Fruit fly (Drosophila melanogaster) whole organism, wandering third instar larva: ENCODE measurements around the gene CG13950.

Experiments used
- Abd-B ChIP-seq: fragments of >200 bp; optimal IDR thresholded peaks from 2 replicates; lab custom pipeline; 2017; ENCODE audit warnings: missing biosample characterization, missing genetic modification characterization
- CG32264 ChIP-seq: fragments of 200-800 bp; sonication (Bioruptor generic); optimal IDR thresholded peaks from 2 replicates; lab custom pipeline; 2016; ENCODE audit warnings: missing biosample characterization, missing genetic modification characterization
- CG9705 ChIP-seq: fragments of 200-800 bp; sonication (Bioruptor generic); optimal IDR thresholded peaks from 2 replicates; lab custom pipeline; 2018; ENCODE audit warnings: missing biosample characterization, mild to moderate bottlenecking, missing genetic modification characterization
- CrebA ChIP-seq: fragments of 200-800 bp; sonication (Bioruptor generic); optimal IDR thresholded peaks from 2 replicates; lab custom pipeline; 2016; ENCODE audit warnings: missing biosample characterization, mild to moderate bottlenecking, missing genetic modification characterization, borderline replicate concordance
- Dfd ChIP-seq: fragments of >200 bp; optimal IDR thresholded peaks from 2 replicates; lab custom pipeline; 2017; ENCODE audit warnings: missing biosample characterization, missing genetic modification characterization
- Dif ChIP-seq: fragments of 200-275, 200-300 bp; sonication (Bioruptor generic); optimal IDR thresholded peaks from 2 replicates; lab custom pipeline; 2018; ENCODE audit warnings: missing biosample characterization, missing genetic modification characterization; ENCODE audit not compliant: partially characterized antibody
- GATAd ChIP-seq: sonication (Bioruptor generic); optimal IDR thresholded peaks from 2 replicates; lab custom pipeline; 2016; ENCODE audit warnings: missing biosample characterization, missing genetic modification characterization
- HLH106 ChIP-seq: fragments of 200-800 bp; optimal IDR thresholded peaks from 3 replicates; lab custom pipeline; 2019; ENCODE audit warnings: missing biosample characterization, mild to moderate bottlenecking, missing genetic modification characterization, moderate library complexity
- Hnf4 ChIP-seq: fragments of 200-800 bp; sonication (Bioruptor generic); optimal IDR thresholded peaks from 2 replicates; lab custom pipeline; 2016; ENCODE audit warnings: missing biosample characterization, mild to moderate bottlenecking, missing genetic modification characterization
- Hr78 ChIP-seq: fragments of >200 bp; optimal IDR thresholded peaks from 2 replicates; lab custom pipeline; 2017; ENCODE audit warnings: missing biosample characterization, missing genetic modification characterization
- Hr83 ChIP-seq: fragments of 200-300 bp; sonication (Bioruptor generic); optimal IDR thresholded peaks from 2 replicates; lab custom pipeline; 2016; ENCODE audit warnings: missing biosample characterization, mild to moderate bottlenecking, missing genetic modification characterization, moderate library complexity; ENCODE audit not compliant: poor library complexity, severe bottlenecking
- Jra ChIP-seq: sonication (Bioruptor generic); optimal IDR thresholded peaks from 2 replicates; lab custom pipeline; 2016; ENCODE audit warnings: missing biosample characterization, missing genetic modification characterization
- Mio ChIP-seq: sonication (Bioruptor generic); optimal IDR thresholded peaks from 2 replicates; lab custom pipeline; 2016; ENCODE audit warnings: missing biosample characterization, missing genetic modification characterization
- Myc ChIP-seq: fragments of >200 bp; optimal IDR thresholded peaks from 2 replicates; lab custom pipeline; 2017
- N ChIP-seq: fragments of >200 bp; optimal IDR thresholded peaks from 2 replicates; lab custom pipeline; 2018; ENCODE audit warnings: missing biosample characterization, missing external identifiers, missing genetic modification characterization
- OdsH ChIP-seq: fragments of 200-800 bp; sonication (Bioruptor generic); optimal IDR thresholded peaks from 2 replicates; lab custom pipeline; 2016; ENCODE audit warnings: missing biosample characterization, mild to moderate bottlenecking, missing genetic modification characterization
- Rel ChIP-seq, 2 experiments: fragments of 200-800 bp; sonication (Bioruptor generic) in 1 of 2; optimal IDR thresholded peaks; 2 replicates in 1 of 2; 3 replicates in 1 of 2; lab custom pipeline; 2016 to 2019; ENCODE audit warnings: mild to moderate bottlenecking in 2 of 2, missing biosample characterization in 2 of 2, missing genetic modification characterization in 2 of 2, moderate library complexity in 1 of 2
- Sp1 ChIP-seq: fragments of 200-800 bp; sonication (Bioruptor generic); optimal IDR thresholded peaks from 3 replicates; lab custom pipeline; 2019; ENCODE audit warnings: missing biosample characterization, mild to moderate bottlenecking, missing genetic modification characterization, moderate library complexity
- Vsx2 ChIP-seq: fragments of 200-300, 225-300 bp; sonication (Bioruptor generic); optimal IDR thresholded peaks from 2 replicates; lab custom pipeline; 2018; ENCODE audit warnings: missing biosample characterization, missing genetic modification characterization; ENCODE audit not compliant: partially characterized antibody
- br ChIP-seq: fragments of 200-800 bp; sonication (Bioruptor generic); optimal IDR thresholded peaks from 2 replicates; lab custom pipeline; 2016; ENCODE audit warnings: missing biosample characterization, missing genetic modification characterization
- brk ChIP-seq: fragments of 200-800 bp; sonication (Bioruptor generic); optimal IDR thresholded peaks from 2 replicates; lab custom pipeline; 2016; ENCODE audit warnings: missing biosample characterization, mild to moderate bottlenecking, missing genetic modification characterization
- dl ChIP-seq, 2 experiments: fragments of 175-275, 200-275 bp in 1 of 2; fragments of 200-275 bp in 1 of 2; sonication (Bioruptor generic); optimal IDR thresholded peaks; lab custom pipeline; 2018; ENCODE audit warnings: mild to moderate bottlenecking in 2 of 2, missing biosample characterization in 2 of 2, missing genetic modification characterization in 2 of 2, moderate library complexity in 2 of 2; ENCODE audit not compliant: partially characterized antibody in 2 of 2, insufficient read depth in 1 of 2
- dmrt93B ChIP-seq: fragments of 200-800 bp; sonication (Bioruptor generic); optimal IDR thresholded peaks from 2 replicates; lab custom pipeline; 2018; ENCODE audit warnings: missing biosample characterization, mild to moderate bottlenecking, missing genetic modification characterization
- dsf ChIP-seq: sonication (Bioruptor generic); optimal IDR thresholded peaks from 2 replicates; lab custom pipeline; 2016; ENCODE audit warnings: missing biosample characterization, missing genetic modification characterization, borderline replicate concordance
- ey ChIP-seq: fragments of 200-800 bp; sonication (Bioruptor generic); optimal IDR thresholded peaks from 2 replicates; lab custom pipeline; 2016; ENCODE audit warnings: missing biosample characterization, missing genetic modification characterization
- foxo ChIP-seq, 2 experiments: fragments of 200-800 bp; sonication (Bioruptor generic); optimal IDR thresholded peaks; 2 replicates in 1 of 2; 3 replicates in 1 of 2; lab custom pipeline; 2016 to 2017; ENCODE audit warnings: missing biosample characterization in 2 of 2, missing genetic modification characterization in 2 of 2
- fru ChIP-seq: fragments of 200-800 bp; sonication (Bioruptor generic); optimal IDR thresholded peaks from 3 replicates; lab custom pipeline; 2016; ENCODE audit warnings: missing biosample characterization, mild to moderate bottlenecking, missing genetic modification characterization
- h ChIP-seq: fragments of 200-800 bp; sonication (Bioruptor generic); optimal IDR thresholded peaks from 3 replicates; lab custom pipeline; 2016; ENCODE audit warnings: missing biosample characterization, mild to moderate bottlenecking, missing genetic modification characterization
- jim ChIP-seq: fragments of 175-275, 200-325 bp; sonication (Bioruptor generic); optimal IDR thresholded peaks from 2 replicates; lab custom pipeline; 2016; ENCODE audit warnings: missing biosample characterization, mild to moderate bottlenecking, missing genetic modification characterization
- lola ChIP-seq: fragments of >200 bp; optimal IDR thresholded peaks from 2 replicates; lab custom pipeline; 2017; ENCODE audit warnings: missing biosample characterization, missing genetic modification characterization
- pan ChIP-seq: fragments of >200 bp; optimal IDR thresholded peaks from 2 replicates; lab custom pipeline; 2017
- psq ChIP-seq: fragments of 200-800 bp; sonication (Bioruptor generic); optimal IDR thresholded peaks from 3 replicates; lab custom pipeline; 2017; ENCODE audit warnings: missing biosample characterization, mild to moderate bottlenecking, missing genetic modification characterization, moderate library complexity
- rgr ChIP-seq: fragments of 200-800 bp; sonication (Bioruptor generic); optimal IDR thresholded peaks from 3 replicates; lab custom pipeline; 2016; ENCODE audit warnings: missing biosample characterization, mild to moderate bottlenecking, missing genetic modification characterization
- sage ChIP-seq: fragments of 200-800 bp; sonication (Bioruptor generic); optimal IDR thresholded peaks from 2 replicates; lab custom pipeline; 2016; ENCODE audit warnings: missing biosample characterization, mild to moderate bottlenecking, missing genetic modification characterization
- sv ChIP-seq: fragments of 200-800 bp; sonication (Bioruptor generic); optimal IDR thresholded peaks from 3 replicates; lab custom pipeline; 2016; ENCODE audit warnings: missing biosample characterization, missing genetic modification characterization
- tai ChIP-seq: sonication (Bioruptor generic); optimal IDR thresholded peaks from 2 replicates; lab custom pipeline; 2016; ENCODE audit warnings: missing biosample characterization, missing genetic modification characterization
- usp ChIP-seq: fragments of >200 bp; optimal IDR thresholded peaks from 2 replicates; lab custom pipeline; 2017; ENCODE audit warnings: missing biosample characterization, missing genetic modification characterization
- woc ChIP-seq: sonication (Bioruptor generic); optimal IDR thresholded peaks from 2 replicates; lab custom pipeline; 2016; ENCODE audit warnings: missing biosample characterization, mild to moderate bottlenecking, missing genetic modification characterization

Gene CG13950

DNA sequence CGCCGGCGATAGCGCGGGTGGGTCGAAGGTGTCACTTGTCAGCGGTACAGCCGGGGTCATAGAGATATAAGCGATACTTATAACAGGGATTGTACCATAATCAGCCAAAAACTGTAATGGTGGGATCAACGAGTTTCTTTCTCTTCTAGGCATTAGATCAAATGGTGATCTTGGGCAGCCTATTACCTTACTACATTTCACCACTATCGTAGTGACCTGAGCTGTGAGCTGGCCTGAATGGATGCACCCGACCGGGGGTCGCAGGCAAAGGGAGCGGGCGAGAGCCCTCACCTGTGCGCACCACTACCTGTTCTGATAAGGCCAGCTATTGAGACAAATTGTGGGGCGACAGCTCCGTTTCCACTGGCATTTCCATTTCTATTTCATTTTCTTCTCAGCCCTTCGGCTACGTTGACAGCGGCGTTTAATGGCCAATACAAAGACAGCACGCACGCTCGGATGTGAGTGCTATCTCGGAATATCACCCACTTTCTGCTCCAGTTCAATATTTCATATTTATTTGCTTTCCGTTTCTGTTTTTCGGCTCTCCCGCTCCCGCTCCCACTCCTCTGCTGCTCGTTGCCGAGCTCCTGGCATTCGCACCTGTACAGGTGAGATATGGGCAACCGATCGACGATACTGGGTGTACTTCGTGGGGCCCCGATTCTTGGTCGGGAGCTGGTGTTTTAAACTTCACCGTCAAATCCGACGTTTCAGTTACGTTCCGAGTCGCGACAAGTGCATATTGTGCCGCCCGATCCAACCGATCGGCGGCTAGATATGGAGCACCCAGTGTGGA, 3.1 kb upstream of the CG13950 start:
- TF ChIP-seq fru (peak; percentile 43), ey (peak; percentile 48), lola (no peak), dsf (GFP tag; lab: Kevin White, UChicago) (no peak), N (GFP tag; lab: Kevin White, UChicago) (no peak), GATAd (GFP tag; lab: Kevin White, UChicago) (no peak), foxo (GFP tag; optimal IDR thresholded peaks at IDR 0.05; lab: Kevin White, UChicago) (peak in 1 of 2 experiments; percentile 52), dmrt93B (GFP tag; lab: Kevin White, UChicago) (no peak), Vsx2 (GFP tag; lab: Kevin White, UChicago) (no peak), Myc (lab: Kevin White, UChicago) (no peak), pan (lab: Kevin White, UChicago) (no peak), Hr78 (GFP tag; lab: Kevin White, UChicago) (no peak), Mio (GFP tag; lab: Kevin White, UChicago) (no peak), sage (peak; percentile 12), CG32264 (no peak), CG9705 (no peak), dl (GFP tag; optimal IDR thresholded peaks at IDR 0.05; lab: Kevin White, UChicago; ENCODE audit: insufficient read depth in 1 of 2, partially characterized antibody in 2 of 2) (no peak), psq (GFP tag; lab: Kevin White, UChicago) (peak; percentile 25), jim (GFP tag; lab: Kevin White, UChicago) (no peak), Dif (GFP tag; lab: Kevin White, UChicago) (no peak), Hr83 (GFP tag; lab: Kevin White, UChicago) (peak; percentile 65), Abd-B (no peak), rgr (GFP tag; lab: Kevin White, UChicago) (peak; percentile 8), sv (peak; percentile 22), woc (no peak), brk (GFP tag; lab: Kevin White, UChicago) (no peak), h (GFP tag; lab: Kevin White, UChicago) (peak; percentile 0), usp (GFP tag; lab: Kevin White, UChicago) (no peak)

DNA sequence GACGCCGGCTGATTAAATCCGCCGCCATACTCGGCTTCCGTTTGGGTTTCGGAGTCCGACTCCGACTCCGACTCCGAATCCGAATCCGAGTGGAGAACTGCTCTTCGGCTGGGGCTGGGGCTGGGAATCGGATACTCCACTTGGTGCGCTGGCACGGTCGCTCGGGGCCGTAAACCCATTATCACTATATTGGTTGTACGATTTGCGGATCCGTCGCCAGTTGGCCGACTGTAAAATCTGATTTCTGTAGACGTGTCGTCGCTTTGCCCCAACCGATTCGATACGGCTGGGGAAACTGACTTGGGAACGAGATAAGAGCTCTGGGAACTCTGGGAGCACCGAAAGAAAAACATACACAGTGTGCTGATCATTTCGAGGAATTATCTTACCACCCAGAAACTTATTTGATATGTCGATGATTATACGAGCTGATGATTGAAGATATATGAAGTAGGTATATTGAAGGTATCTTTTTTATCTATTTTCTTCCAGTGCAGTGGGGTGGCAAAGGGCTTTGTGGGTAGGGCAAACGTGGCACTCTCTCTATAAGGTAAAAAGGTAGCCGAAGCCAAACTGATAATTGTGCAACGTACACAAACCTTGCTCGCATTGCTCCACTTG, 2.0 kb upstream of the CG13950 start:
- TF ChIP-seq fru (peak; percentile 72), tai (GFP tag; lab: Kevin White, UChicago) (no peak), foxo (GFP tag; optimal IDR thresholded peaks at IDR 0.05; lab: Kevin White, UChicago) (peak in 1 of 2 experiments; percentile 40), psq (GFP tag; lab: Kevin White, UChicago) (peak; percentile 4), OdsH (peak; percentile 65), br (GFP tag; lab: Kevin White, UChicago) (peak; percentile 46), Hnf4 (GFP tag; lab: Kevin White, UChicago) (peak; percentile 47), rgr (GFP tag; lab: Kevin White, UChicago) (peak; percentile 34), Rel (GFP tag; optimal IDR thresholded peaks at IDR 0.05; lab: Kevin White, UChicago) (no peak), Rel (tag; optimal IDR thresholded peaks at IDR 0.05; lab: Kevin White, UChicago) (no peak), HLH106 (tag; lab: Kevin White, UChicago) (no peak), Sp1 (GFP tag; lab: Kevin White, UChicago) (peak; percentile 23), pan (lab: Kevin White, UChicago) (no peak), h (GFP tag; lab: Kevin White, UChicago) (no peak), Dif (GFP tag; lab: Kevin White, UChicago) (no peak), Mio (GFP tag; lab: Kevin White, UChicago) (no peak), Vsx2 (GFP tag; lab: Kevin White, UChicago) (no peak), CG9705 (no peak), usp (GFP tag; lab: Kevin White, UChicago) (no peak), ey (no peak), jim (GFP tag; lab: Kevin White, UChicago) (no peak), Jra (GFP tag; lab: Kevin White, UChicago) (no peak), Hr83 (GFP tag; lab: Kevin White, UChicago) (no peak), Hr78 (GFP tag; lab: Kevin White, UChicago) (no peak), Dfd (no peak), dl (GFP tag; optimal IDR thresholded peaks at IDR 0.05; lab: Kevin White, UChicago; ENCODE audit: insufficient read depth in 1 of 2, partially characterized antibody in 2 of 2) (no peak), woc (no peak), dsf (GFP tag; lab: Kevin White, UChicago) (no peak), dmrt93B (GFP tag; lab: Kevin White, UChicago) (no peak), sage (no peak), CG32264 (no peak), sv (no peak), Myc (lab: Kevin White, UChicago) (no peak), N (GFP tag; lab: Kevin White, UChicago) (no peak), lola (no peak), CrebA (GFP tag; lab: Kevin White, UChicago) (peak; percentile 86), brk (GFP tag; lab: Kevin White, UChicago) (no peak), GATAd (GFP tag; lab: Kevin White, UChicago) (no peak), Abd-B (no peak)
- TF ChIP-seq, all 38 proteins: peak for 9
